Fruit fly (Drosophila melanogaster) S2 (cell line): Measurements from ENCODE around the gene Syx4.

ENCODE experiments used
- CG8478 ChIP-seq: fragments of >200 bp; optimal IDR thresholded peaks from 2 replicates; lab custom pipeline; 2018
- CTCF ChIP-seq, 2 experiments: fragments of >200 bp; optimal IDR thresholded peaks; 2 replicates each; lab custom pipeline; 2018

- TF ChIP-seq CG8478 (lab: Kevin White, UChicago), result no peak
- no peak for TF ChIP-seq CTCF (optimal IDR thresholded peaks at IDR 0.05; lab: Kevin White, UChicago)
These were observed 16.4 kb downstream of the Syx4 start, which contains the start of gene dwg for dm6 chrX:2727506-2727905.
